Worm (Caenorhabditis elegans): ENCODE measurements around the gene kel-10.
"Not testable (repeated sequence)": the region's sequence is repeated elsewhere in the genome, so short reads cannot be mapped to it uniquely, and the experiment has no call there.

kel-10 gene

ce11 chrIII:10078784-10079183 is 22.5 kb downstream of the kel-10 start:
- TF ChIP-seq med-1 (GFP tag; optimal IDR thresholded peaks at IDR 0.05; ENCODE audit: insufficient read depth) (no peak), klf-2 (GFP tag; conservative IDR thresholded peaks at IDR 0.05) (no peak), tab-1 (GFP tag; IDR thresholded peaks at IDR 0.05) (no peak)

- TF ChIP-seq T22C8.4 (GFP tag; IDR thresholded peaks at IDR 0.05) (no peak), tab-1 (GFP tag; IDR thresholded peaks at IDR 0.05) (no peak), klf-2 (GFP tag; conservative IDR thresholded peaks at IDR 0.05) (no peak), cog-1 (tag; optimal IDR thresholded peaks at IDR 0.05) (no peak), med-1 (GFP tag; optimal IDR thresholded peaks at IDR 0.05; ENCODE audit: insufficient read depth) (no peak), ztf-23 (GFP tag; IDR thresholded peaks at IDR 0.05) (no peak), flt-1 (GFP tag; IDR thresholded peaks at IDR 0.05) (no peak), ref-1 (GFP tag; conservative IDR thresholded peaks at IDR 0.05) (no peak), ztf-29 (GFP tag; IDR thresholded peaks at IDR 0.05) (no peak)
These were observed 23.1 kb downstream of the kel-10 start, which contains the start of gene T16G12.9 for ce11 chrIII:10078151-10078550. TSS of gene T16G12.9 (minus strand) at chrIII:10078251.

ce11 chrIII:10076042-10076441 is 25.2 kb downstream of the kel-10 start:
- TF ChIP-seq cog-1 (tag; optimal IDR thresholded peaks at IDR 0.05): no peak
- TF ChIP-seq klf-2 (GFP tag; conservative IDR thresholded peaks at IDR 0.05): no peak
- no peak for TF ChIP-seq flt-1 (GFP tag; IDR thresholded peaks at IDR 0.05)
- TF ChIP-seq T22C8.4 (GFP tag; IDR thresholded peaks at IDR 0.05): no peak
- TF ChIP-seq med-1 (GFP tag; optimal IDR thresholded peaks at IDR 0.05; ENCODE audit: insufficient read depth): no peak
- TF ChIP-seq ztf-23 (GFP tag; IDR thresholded peaks at IDR 0.05): no peak
- TF ChIP-seq tab-1 (GFP tag; IDR thresholded peaks at IDR 0.05): no peak
- TF ChIP-seq ztf-29 (GFP tag; IDR thresholded peaks at IDR 0.05): no peak
- no peak for TF ChIP-seq ref-1 (GFP tag; conservative IDR thresholded peaks at IDR 0.05)

ce11 chrIII:10069278-10069677 is 32.0 kb downstream of the kel-10 start, which contains the start of gene T16G12.6:
TSS of gene T16G12.6 (plus strand) at chrIII:10069578.
- TF ChIP-seq tab-1 (GFP tag; IDR thresholded peaks at IDR 0.05) (no peak), cog-1 (tag; optimal IDR thresholded peaks at IDR 0.05) (no peak)

- no peak for TF ChIP-seq ztf-23 (GFP tag; IDR thresholded peaks at IDR 0.05)
- TF ChIP-seq T22C8.4 (GFP tag; IDR thresholded peaks at IDR 0.05): peak; percentile 10; the same call in 1 of the 2 replicates
- peak; percentile 37 for TF ChIP-seq cog-1 (tag; optimal IDR thresholded peaks at IDR 0.05)
- TF ChIP-seq flt-1 (GFP tag; IDR thresholded peaks at IDR 0.05): peak; percentile 71
- TF ChIP-seq ref-1 (GFP tag; conservative IDR thresholded peaks at IDR 0.05): no peak
These were observed 37.1 kb downstream of the kel-10 start, which contains the start of gene ekl-6 for ce11 chrIII:10064140-10064539. TSS of gene ekl-6 (plus strand) at chrIII:10064404.

ce11 chrIII:10060573-10060972 is 40.7 kb downstream of the kel-10 start, which contains the start of gene T16G12.13:
TSS of gene T16G12.13 (plus strand) at chrIII:10060865.
- TF ChIP-seq klf-2 (GFP tag; conservative IDR thresholded peaks at IDR 0.05): no peak

- TF ChIP-seq ref-1 (GFP tag; conservative IDR thresholded peaks at IDR 0.05): no peak
- TF ChIP-seq flt-1 (GFP tag; IDR thresholded peaks at IDR 0.05): no peak
- TF ChIP-seq med-1 (GFP tag; optimal IDR thresholded peaks at IDR 0.05; ENCODE audit: insufficient read depth): no peak
- no peak for TF ChIP-seq cog-1 (tag; optimal IDR thresholded peaks at IDR 0.05)
- TF ChIP-seq tab-1 (GFP tag; IDR thresholded peaks at IDR 0.05): no peak
- no peak for TF ChIP-seq T22C8.4 (GFP tag; IDR thresholded peaks at IDR 0.05)
- no peak for TF ChIP-seq klf-2 (GFP tag; conservative IDR thresholded peaks at IDR 0.05)
- no peak for TF ChIP-seq ztf-23 (GFP tag; IDR thresholded peaks at IDR 0.05)
- no peak for TF ChIP-seq ztf-29 (GFP tag; IDR thresholded peaks at IDR 0.05)
These were observed 42.2 kb downstream of the kel-10 start, which contains the start of gene T16G12.8 for ce11 chrIII:10059002-10059401. TSS of gene T16G12.8 (plus strand) at chrIII:10059302.

- no peak for TF ChIP-seq T22C8.4 (GFP tag; IDR thresholded peaks at IDR 0.05)
- TF ChIP-seq tab-1 (GFP tag; IDR thresholded peaks at IDR 0.05): no peak
- no peak for TF ChIP-seq klf-2 (GFP tag; conservative IDR thresholded peaks at IDR 0.05)
- TF ChIP-seq cog-1 (tag; optimal IDR thresholded peaks at IDR 0.05): no peak
These were observed 43.7 kb downstream of the kel-10 start, which contains the start of gene T16G12.4 for ce11 chrIII:10057518-10057917. TSS of gene T16G12.4 (plus strand) at chrIII:10057818.

ce11 chrIII:10056033-10056432 is 45.2 kb downstream of the kel-10 start, which contains the start of gene T16G12.10:
TSS of gene T16G12.10 (minus strand) at chrIII:10056133.
- TF ChIP-seq flt-1 (GFP tag; IDR thresholded peaks at IDR 0.05) (no peak), cog-1 (tag; optimal IDR thresholded peaks at IDR 0.05) (no peak), med-1 (GFP tag; optimal IDR thresholded peaks at IDR 0.05; ENCODE audit: insufficient read depth) (no peak), ztf-23 (GFP tag; IDR thresholded peaks at IDR 0.05) (no peak), tab-1 (GFP tag; IDR thresholded peaks at IDR 0.05) (no peak), T22C8.4 (GFP tag; IDR thresholded peaks at IDR 0.05) (no peak), ztf-29 (GFP tag; IDR thresholded peaks at IDR 0.05) (no peak), klf-2 (GFP tag; conservative IDR thresholded peaks at IDR 0.05) (no peak), ref-1 (GFP tag; conservative IDR thresholded peaks at IDR 0.05) (no peak)

ce11 chrIII:10053312-10053711 is 47.9 kb downstream of the kel-10 start, which contains the start of gene T16G12.12:
TSS of gene T16G12.12 (plus strand) at chrIII:10053612.
- not testable (repeated sequence) for TF ChIP-seq klf-2 (GFP tag; conservative IDR thresholded peaks at IDR 0.05); cog-1 (tag; optimal IDR thresholded peaks at IDR 0.05); flt-1 (GFP tag; IDR thresholded peaks at IDR 0.05)

- not testable (repeated sequence) for TF ChIP-seq cog-1 (tag; optimal IDR thresholded peaks at IDR 0.05); ref-1 (GFP tag; conservative IDR thresholded peaks at IDR 0.05); ztf-29 (GFP tag; IDR thresholded peaks at IDR 0.05)
These were observed 50.9 kb downstream of the kel-10 start, which contains the start of gene T16G12.3 for ce11 chrIII:10050321-10050720. TSS of gene T16G12.3 (plus strand) at chrIII:10050621.
